Worm (Caenorhabditis elegans) whole organism, late embryonic: ENCODE results near the gene ZK856.18.

Experiments
- ama-1 ChIP-seq: fragments of 150-350 bp; optimal IDR thresholded peaks from 2 replicates; lab custom pipeline; 2014
- ceh-24 ChIP-seq: sonication (generic microtip); optimal IDR thresholded peaks from 2 replicates; lab custom pipeline; 2016; ENCODE audit warnings: mild to moderate bottlenecking, missing genetic modification characterization, missing compliant biosample characterization
- ceh-30 ChIP-seq: fragments of 150-350 bp; optimal IDR thresholded peaks from 2 replicates; lab custom pipeline; 2014; ENCODE audit warnings: missing biosample characterization, missing genetic modification characterization
- fax-1 ChIP-seq: sonication (generic microtip); optimal IDR thresholded peaks from 2 replicates; lab custom pipeline; 2016; ENCODE audit warnings: missing genotype, missing genetic modification characterization, missing compliant biosample characterization
- fkh-6 ChIP-seq: sonication (generic microtip); optimal IDR thresholded peaks from 2 replicates; lab custom pipeline; 2016; ENCODE audit warnings: missing genetic modification characterization, missing compliant biosample characterization
- lin-11 ChIP-seq: fragments of 200-800 bp; sonication (Bioruptor generic); optimal IDR thresholded peaks from 2 replicates; lab custom pipeline; 2018; ENCODE audit warnings: mild to moderate bottlenecking, missing genetic modification characterization, missing compliant biosample characterization
- pat-9 ChIP-seq: fragments of 200-800 bp; sonication (Bioruptor generic); optimal IDR thresholded peaks from 2 replicates; lab custom pipeline; 2018; ENCODE audit warnings: mild to moderate bottlenecking, missing genetic modification characterization, moderate library complexity, missing compliant biosample characterization
- sox-2 ChIP-seq: fragments of 200-800 bp; sonication (Bioruptor generic); IDR thresholded peaks from 2 replicates; pipeline ENCODE4 v1.3.6; 2022; ENCODE audit warnings: missing genetic modification reagents, missing genetic modification characterization, missing compliant biosample characterization
- zip-5 ChIP-seq: sonication (generic microtip); optimal IDR thresholded peaks from 2 replicates; lab custom pipeline; 2016; ENCODE audit warnings: missing genetic modification characterization, missing compliant biosample characterization

DNA sequence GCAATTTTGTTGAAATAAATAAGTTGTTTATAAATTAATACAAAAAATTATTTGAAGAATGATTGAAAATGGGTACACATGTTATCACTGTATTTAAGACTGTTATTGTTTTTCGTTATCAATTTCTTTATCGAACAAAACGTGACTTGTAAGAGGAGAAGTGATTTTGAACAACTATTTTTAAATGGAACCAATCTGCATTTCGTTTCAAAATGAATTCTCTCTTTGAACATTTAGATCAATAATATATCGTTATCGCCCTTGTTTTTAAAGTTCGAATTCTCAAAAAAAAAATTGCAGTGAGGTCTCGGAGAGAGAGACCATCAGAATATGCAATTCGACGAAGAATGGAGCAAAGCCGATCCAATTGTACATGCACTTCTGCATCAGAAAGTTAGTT lies 6.6 kb downstream of the ZK856.18 start, which contains the start of gene cul-5:
- no peak for TF ChIP-seq pat-9 (tag; lab: Kevin White, UChicago)
- TF ChIP-seq zip-5 (tag; lab: Kevin White, UChicago): no peak
- no peak for TF ChIP-seq lin-11 (tag; lab: Kevin White, UChicago)
- no peak for TF ChIP-seq sox-2 (GFP tag; lab: Robert Waterston, UW)
- TF ChIP-seq fkh-6: no peak
- no peak for TF ChIP-seq ceh-30 (tag; lab: Kevin White, UChicago)
- no peak for TF ChIP-seq ama-1 (lab: Kevin White, UChicago)
- TF ChIP-seq ceh-24 (tag; lab: Kevin White, UChicago): no peak
- TF ChIP-seq fax-1 (tag; lab: Kevin White, UChicago): no peak
